Fruit fly (Drosophila melanogaster): ENCODE results near the gene Usp32.

Usp32 gene

dm6 chr3L:19902560-19903399, 31.8 kb downstream of the Usp32 start (continued):
- TF ChIP-seq sc (optimal IDR thresholded peaks at IDR 0.05) (no peak), sc (GFP tag; optimal IDR thresholded peaks at IDR 0.05) (peak; percentile 86), dati (GFP tag; IDR thresholded peaks at IDR 0.05) (peak; percentile 67; the same call in 1 of the 2 replicates), HHEX (GFP tag; optimal IDR thresholded peaks at IDR 0.05) (peak; percentile 93), pros (GFP tag; optimal IDR thresholded peaks at IDR 0.05) (peak; percentile 84), CG12104 (GFP tag; optimal IDR thresholded peaks at IDR 0.05) (peak; percentile 91), CG3847 (GFP tag; IDR thresholded peaks at IDR 0.05) (peak; percentile 95), her (GFP tag; optimal IDR thresholded peaks at IDR 0.05) (peak; percentile 96), CrebB (tag; optimal IDR thresholded peaks at IDR 0.05) (peak; percentile 95), psq (GFP tag; optimal IDR thresholded peaks at IDR 0.05) (peak; percentile 84), jigr1 (GFP tag; IDR thresholded peaks at IDR 0.05) (no peak; the same call in 1 of the 3 replicates), CG8944 (GFP tag; optimal IDR thresholded peaks at IDR 0.05) (peak; percentile 94), CG7357 (GFP tag; IDR thresholded peaks at IDR 0.05) (peak; percentile 89), CG10267 (tag; optimal IDR thresholded peaks at IDR 0.05) (peak; percentile 69), CG8089 (GFP tag; optimal IDR thresholded peaks at IDR 0.05) (peak; percentile 94), Hr39 (optimal IDR thresholded peaks at IDR 0.05) (no peak), pan (optimal IDR thresholded peaks at IDR 0.05) (no peak), pan (GFP tag; optimal IDR thresholded peaks at IDR 0.05 in 1 of 2, IDR thresholded peaks at IDR 0.05 in 1 of 2) (peak in 1 of 2 experiments; percentile 97), pho (GFP tag; optimal IDR thresholded peaks at IDR 0.05) (peak; percentile 96), CoRest (tag; optimal IDR thresholded peaks at IDR 0.05) (peak; percentile 95), Mad (GFP tag; optimal IDR thresholded peaks at IDR 0.05) (peak; percentile 93), CG12769 (tag; optimal IDR thresholded peaks at IDR 0.05) (peak; percentile 98), CG31388 (GFP tag; optimal IDR thresholded peaks at IDR 0.05) (peak; percentile 60), CG4282 (GFP tag; optimal IDR thresholded peaks at IDR 0.05) (peak; percentile 93), Kr (GFP tag; optimal IDR thresholded peaks at IDR 0.05) (no peak), oc (tag; optimal IDR thresholded peaks at IDR 0.05) (peak; percentile 92), Ets97D (GFP tag; optimal IDR thresholded peaks at IDR 0.05) (peak; percentile 79), zen (tag; optimal IDR thresholded peaks at IDR 0.05) (peak; percentile 77), CG4730 (GFP tag; IDR thresholded peaks at IDR 0.05) (peak; percentile 92), sob (GFP tag; IDR thresholded peaks at IDR 0.05) (peak; percentile 95), NFAT (GFP tag; IDR thresholded peaks at IDR 0.05) (peak; percentile 92), salm (tag; optimal IDR thresholded peaks at IDR 0.05) (peak; percentile 90), CG9609 (GFP tag; optimal IDR thresholded peaks at IDR 0.05) (peak; percentile 94), mirr (GFP tag; optimal IDR thresholded peaks at IDR 0.05) (peak; percentile 76), grau (tag; optimal IDR thresholded peaks at IDR 0.05) (peak; percentile 95), org-1 (GFP tag; optimal IDR thresholded peaks at IDR 0.05) (peak; percentile 94), Bgb (GFP tag; IDR thresholded peaks at IDR 0.05; ENCODE audit: partially characterized antibody) (no peak), CG11560 (tag; IDR thresholded peaks at IDR 0.05) (no peak; the same call in 2 of the 3 replicates), CG32767 (GFP tag; IDR thresholded peaks at IDR 0.05) (peak; percentile 93), CG32772 (GFP tag; IDR thresholded peaks at IDR 0.05) (peak; percentile 90), CG8290 (GFP tag; optimal IDR thresholded peaks at IDR 0.05) (peak; percentile 48), CG8290 (tag; optimal IDR thresholded peaks at IDR 0.05) (peak; percentile 40 to 99), insv (GFP tag; optimal IDR thresholded peaks at IDR 0.05) (peak; percentile 17 to 36), caup (GFP tag; optimal IDR thresholded peaks at IDR 0.05; ENCODE audit: severe bottlenecking) (peak; percentile 96), gcm (GFP tag; optimal IDR thresholded peaks at IDR 0.05) (peak; percentile 89), seq (GFP tag; IDR thresholded peaks at IDR 0.05) (peak; percentile 96), Vsx1 (GFP tag; optimal IDR thresholded peaks at IDR 0.05) (peak; percentile 87), kah (GFP tag; optimal IDR thresholded peaks at IDR 0.05) (peak; percentile 75), CG17359 (tag; optimal IDR thresholded peaks at IDR 0.05) (peak; percentile 96), ranshi (GFP tag; IDR thresholded peaks at IDR 0.05) (peak; percentile 86; the same call in 1 of the 2 replicates)

All from whole organism, embryonic.